1 fruit fly cellular context compared by ENCODE assay signal in the genomic region with DNA sequence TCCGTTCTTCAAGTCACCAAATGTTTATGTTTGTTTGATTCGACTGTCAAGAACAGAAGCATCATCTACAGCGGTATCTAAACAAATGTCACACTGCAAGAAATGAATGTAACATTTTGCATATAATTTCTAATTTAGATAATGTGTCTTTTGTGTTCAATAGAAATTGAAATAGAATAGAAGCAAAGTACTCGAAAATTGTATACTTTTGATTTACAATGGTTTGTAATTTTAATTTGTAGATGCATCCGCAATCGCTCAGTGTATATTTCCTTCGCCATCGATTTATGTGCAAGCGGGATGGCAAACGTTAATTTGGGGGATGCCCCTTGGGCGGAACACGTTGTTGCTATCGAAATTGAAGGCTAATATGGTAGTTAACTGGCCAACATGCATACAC.
TF ChIP-seq lines count a peak whose summit lies in the region.

No protein-coding gene starts in this region.

TF ChIP-seq in whole organism, embryonic, 481 proteins besides CTCF, POLR2A, EP300 and RAD21 (continued from another document and continues in another):
- TF ChIP-seq Kr (GFP tag; optimal IDR thresholded peaks at IDR 0.05; lab: Kevin White, UChicago) (no peak), HHEX (GFP tag; optimal IDR thresholded peaks at IDR 0.05; lab: Kevin White, UChicago) (peak; percentile 26), twi (tag; optimal IDR thresholded peaks at IDR 0.05; lab: Kevin White, UChicago) (peak; percentile 27), Sox100B (GFP tag; optimal IDR thresholded peaks at IDR 0.05; lab: Kevin White, UChicago) (peak; percentile 45), wdn (GFP tag; IDR thresholded peaks at IDR 0.05; lab: Robert Waterston, UW) (peak; percentile 36; the same call in 1 of the 2 replicates), tin (GFP tag; optimal IDR thresholded peaks at IDR 0.05; lab: Kevin White, UChicago) (peak; percentile 56), esg (GFP tag; conservative IDR thresholded peaks at IDR 0.05; lab: Robert Waterston, UW) (0 out of 2 replicates have a peak, but pooled peaks have one; percentile 12), her (GFP tag; optimal IDR thresholded peaks at IDR 0.05; lab: Kevin White, UChicago) (peak; percentile 35), Drgx (GFP tag; IDR thresholded peaks at IDR 0.05; lab: Robert Waterston, UW) (no peak), yki (optimal IDR thresholded peaks at IDR 0.05; lab: Kevin White, UChicago) (no peak), Deaf1 (tag; optimal IDR thresholded peaks at IDR 0.05; lab: Kevin White, UChicago) (peak; percentile 15), MBD-R2 (GFP tag; IDR thresholded peaks at IDR 0.05; lab: Robert Waterston, UW) (peak; percentile 32; the same call in 1 of the 2 replicates), so (GFP tag; IDR thresholded peaks at IDR 0.05; lab: Robert Waterston, UW) (peak; percentile 75; the same call in 1 of the 3 replicates), slp2 (GFP tag; optimal IDR thresholded peaks at IDR 0.05; lab: Kevin White, UChicago) (peak; percentile 61), B-H2 (GFP tag; optimal IDR thresholded peaks at IDR 0.05; lab: Kevin White, UChicago) (no peak), dpn (GFP tag; optimal IDR thresholded peaks at IDR 0.05; lab: Kevin White, UChicago) (peak; percentile 42 to 56), Opbp (GFP tag; IDR thresholded peaks at IDR 0.05; lab: Robert Waterston, UW; ENCODE audit: partially characterized antibody) (no peak), lmd (GFP tag; IDR thresholded peaks at IDR 0.05; lab: Robert Waterston, UW) (peak; percentile 42), CG33213 (GFP tag; optimal IDR thresholded peaks at IDR 0.05; lab: Kevin White, UChicago) (peak; percentile 52), onecut (GFP tag; IDR thresholded peaks at IDR 0.05; lab: Robert Waterston, UW) (peak; percentile 95), CoRest (tag; optimal IDR thresholded peaks at IDR 0.05; lab: Kevin White, UChicago) (peak; percentile 63), peb (GFP tag; IDR thresholded peaks at IDR 0.05; lab: Robert Waterston, UW) (no peak), nom (GFP tag; optimal IDR thresholded peaks at IDR 0.05; lab: Kevin White, UChicago) (no peak), CG10209 (GFP tag; optimal IDR thresholded peaks at IDR 0.05; lab: Kevin White, UChicago) (peak; percentile 42), lbe (GFP tag; optimal IDR thresholded peaks at IDR 0.05; lab: Kevin White, UChicago) (no peak), abd-A (tag; optimal IDR thresholded peaks at IDR 0.05; lab: Kevin White, UChicago) (no peak), bsh (GFP tag; optimal IDR thresholded peaks at IDR 0.05; lab: Kevin White, UChicago) (peak in 1 of 2 experiments; percentile 79), fd96Cb (tag; optimal IDR thresholded peaks at IDR 0.05; lab: Kevin White, UChicago) (peak; percentile 70), row (GFP tag; IDR thresholded peaks at IDR 0.05; lab: Robert Waterston, UW) (peak; percentile 74), CG17802 (tag; optimal IDR thresholded peaks at IDR 0.05; lab: Kevin White, UChicago) (peak; percentile 18), CG6689 (GFP tag; IDR thresholded peaks at IDR 0.05; lab: Robert Waterston, UW) (peak; percentile 64), CG16863 (GFP tag; optimal IDR thresholded peaks at IDR 0.05; lab: Kevin White, UChicago) (peak; percentile 45), nerfin-2 (GFP tag; IDR thresholded peaks at IDR 0.05; lab: Robert Waterston, UW; ENCODE audit: partially characterized antibody) (no peak), CG17385 (GFP tag; optimal IDR thresholded peaks at IDR 0.05; lab: Kevin White, UChicago) (peak; percentile 61), CG33557 (GFP tag; optimal IDR thresholded peaks at IDR 0.05; lab: Kevin White, UChicago) (peak; percentile 2), dmrt11E (tag; optimal IDR thresholded peaks at IDR 0.05; lab: Kevin White, UChicago) (peak; percentile 64), maf-S (GFP tag; optimal IDR thresholded peaks at IDR 0.05; lab: Kevin White, UChicago) (no peak), sima (GFP tag; optimal IDR thresholded peaks at IDR 0.05; lab: Kevin White, UChicago) (peak; percentile 13), Lhr (GFP tag; optimal IDR thresholded peaks at IDR 0.05; lab: Kevin White, UChicago) (no peak), hbn (GFP tag; IDR thresholded peaks at IDR 0.05; lab: Robert Waterston, UW; ENCODE audit: partially characterized antibody) (no peak), ttk (GFP tag; IDR thresholded peaks at IDR 0.05; lab: Robert Waterston, UW) (no peak), tgo (GFP tag; IDR thresholded peaks at IDR 0.05; lab: Robert Waterston, UW) (peak; percentile 68), tup (GFP tag; optimal IDR thresholded peaks at IDR 0.05; lab: Kevin White, UChicago) (no peak), CG12391 (tag; optimal IDR thresholded peaks at IDR 0.05; lab: Kevin White, UChicago) (peak; percentile 74), Hr3 (GFP tag; optimal IDR thresholded peaks at IDR 0.05; lab: Kevin White, UChicago) (peak; percentile 29), btn (GFP tag; optimal IDR thresholded peaks at IDR 0.05; lab: Kevin White, UChicago) (no peak), ci (GFP tag; IDR thresholded peaks at IDR 0.05; lab: Robert Waterston, UW) (peak; percentile 78), CG8290 (GFP tag; optimal IDR thresholded peaks at IDR 0.05; lab: Kevin White, UChicago) (peak; percentile 48), CG8290 (tag; optimal IDR thresholded peaks at IDR 0.05; lab: Kevin White, UChicago) (peak in 1 of 2 experiments; percentile 66), Dip3 (GFP tag; optimal IDR thresholded peaks at IDR 0.05; lab: Kevin White, UChicago) (no peak), Usf (GFP tag; optimal IDR thresholded peaks at IDR 0.05; lab: Kevin White, UChicago) (no peak), Ptx1 (GFP tag; IDR thresholded peaks at IDR 0.05; lab: Robert Waterston, UW) (peak; percentile 71), ham (GFP tag; IDR thresholded peaks at IDR 0.05; lab: Robert Waterston, UW) (no peak), dimm (GFP tag; IDR thresholded peaks at IDR 0.05; lab: Robert Waterston, UW) (0 out of 2 replicates have a peak, but pooled peaks have one; percentile 14), CG4820 (GFP tag; optimal IDR thresholded peaks at IDR 0.05; lab: Kevin White, UChicago) (peak; percentile 63), Asciz (GFP tag; optimal IDR thresholded peaks at IDR 0.05; lab: Kevin White, UChicago) (peak; percentile 12), Bteb2 (GFP tag; optimal IDR thresholded peaks at IDR 0.05; lab: Kevin White, UChicago) (peak; percentile 8), CG6254 (GFP tag; optimal IDR thresholded peaks at IDR 0.05; lab: Kevin White, UChicago) (peak; percentile 36), tna (GFP tag; IDR thresholded peaks at IDR 0.05; lab: Robert Waterston, UW; ENCODE audit: partially characterized antibody) (no peak), pb (GFP tag; optimal IDR thresholded peaks at IDR 0.05; lab: Kevin White, UChicago) (peak; percentile 8), HmgZ (tag; optimal IDR thresholded peaks at IDR 0.05; lab: Kevin White, UChicago) (peak; percentile 18), gem (tag; optimal IDR thresholded peaks at IDR 0.05; lab: Kevin White, UChicago) (peak; percentile 79), Ada2b (GFP tag; IDR thresholded peaks at IDR 0.05; lab: Robert Waterston, UW) (peak; percentile 80), CG7357 (GFP tag; IDR thresholded peaks at IDR 0.05; lab: Robert Waterston, UW) (0 out of 3 replicates have a peak, but pooled peaks have one; percentile 51), CG16815 (GFP tag; optimal IDR thresholded peaks at IDR 0.05; lab: Kevin White, UChicago) (peak; percentile 21), CG17912 (GFP tag; optimal IDR thresholded peaks at IDR 0.05; lab: Kevin White, UChicago) (peak; percentile 3), D19A (tag; optimal IDR thresholded peaks at IDR 0.05; lab: Kevin White, UChicago) (peak; percentile 54), Fer2 (tag; optimal IDR thresholded peaks at IDR 0.05; lab: Kevin White, UChicago) (no peak), zfh1 (GFP tag; IDR thresholded peaks at IDR 0.05; lab: Robert Waterston, UW) (peak; percentile 65; the same call in 2 of the 3 replicates), gcm (GFP tag; optimal IDR thresholded peaks at IDR 0.05; lab: Kevin White, UChicago) (peak; percentile 52), CG42726 (GFP tag; IDR thresholded peaks at IDR 0.05; lab: Robert Waterston, UW; ENCODE audit: partially characterized antibody) (no peak), CG17568 (GFP tag; optimal IDR thresholded peaks at IDR 0.05; lab: Kevin White, UChicago) (no peak), Ssrp (tag; optimal IDR thresholded peaks at IDR 0.05; lab: Kevin White, UChicago) (peak; percentile 54), CG9932 (GFP tag; IDR thresholded peaks at IDR 0.05; lab: Robert Waterston, UW) (peak; percentile 40), CG16813 (GFP tag; IDR thresholded peaks at IDR 0.05; lab: Robert Waterston, UW; ENCODE audit: partially characterized antibody) (no peak), CG9437 (GFP tag; optimal IDR thresholded peaks at IDR 0.05; lab: Kevin White, UChicago) (peak; percentile 43), Pdp1 (GFP tag; optimal IDR thresholded peaks at IDR 0.05; lab: Kevin White, UChicago) (peak; percentile 61), E2f1 (GFP tag; IDR thresholded peaks at IDR 0.05; lab: Robert Waterston, UW) (peak; percentile 65), cas (GFP tag; IDR thresholded peaks at IDR 0.05; lab: Robert Waterston, UW) (no peak), gsb (GFP tag; IDR thresholded peaks at IDR 0.05; lab: Robert Waterston, UW) (no peak), Hsf (GFP tag; optimal IDR thresholded peaks at IDR 0.05; lab: Kevin White, UChicago) (peak; percentile 56), CG8924 (tag; optimal IDR thresholded peaks at IDR 0.05; lab: Kevin White, UChicago) (peak; percentile 57), ewg (GFP tag; optimal IDR thresholded peaks at IDR 0.05; lab: Kevin White, UChicago) (peak; percentile 34), CG12155 (GFP tag; optimal IDR thresholded peaks at IDR 0.05; lab: Kevin White, UChicago) (peak; percentile 10), Taf1 (GFP tag; IDR thresholded peaks at IDR 0.05; lab: Robert Waterston, UW) (no peak), CG6654 (GFP tag; optimal IDR thresholded peaks at IDR 0.05; lab: Kevin White, UChicago) (peak; percentile 27), CG4404 (GFP tag; IDR thresholded peaks at IDR 0.05; lab: Robert Waterston, UW) (peak; percentile 26; the same call in 1 of the 2 replicates), CG10462 (GFP tag; optimal IDR thresholded peaks at IDR 0.05; lab: Kevin White, UChicago) (peak; percentile 28), CG1024 (GFP tag; IDR thresholded peaks at IDR 0.05; lab: Robert Waterston, UW) (peak; percentile 56; the same call in 1 of the 2 replicates), Jarid2 (GFP tag; optimal IDR thresholded peaks at IDR 0.05; lab: Kevin White, UChicago) (no peak), Xrp1 (GFP tag; IDR thresholded peaks at IDR 0.05; lab: Robert Waterston, UW) (peak; percentile 77; the same call in 1 of the 2 replicates), CG4424 (GFP tag; optimal IDR thresholded peaks at IDR 0.05; lab: Kevin White, UChicago) (peak; percentile 58), Nf-YB (GFP tag; optimal IDR thresholded peaks at IDR 0.05; lab: Kevin White, UChicago) (peak; percentile 32), ase (GFP tag; IDR thresholded peaks at IDR 0.05; lab: Robert Waterston, UW) (0 out of 3 replicates have a peak, but pooled peaks have one; percentile 38), ems (GFP tag; optimal IDR thresholded peaks at IDR 0.05; lab: Kevin White, UChicago) (peak; percentile 23), CG18476 (GFP tag; optimal IDR thresholded peaks at IDR 0.05; lab: Kevin White, UChicago) (peak; percentile 30), PHDP (tag; optimal IDR thresholded peaks at IDR 0.05; lab: Kevin White, UChicago) (peak; percentile 68), CG1602 (GFP tag; optimal IDR thresholded peaks at IDR 0.05; lab: Kevin White, UChicago) (peak; percentile 27), br (optimal IDR thresholded peaks at IDR 0.05; lab: Kevin White, UChicago) (no peak), CG31441 (GFP tag; IDR thresholded peaks at IDR 0.05; lab: Robert Waterston, UW) (peak; percentile 75), CG13424 (tag; optimal IDR thresholded peaks at IDR 0.05; lab: Kevin White, UChicago) (peak; percentile 68), caup (GFP tag; optimal IDR thresholded peaks at IDR 0.05; lab: Kevin White, UChicago; ENCODE audit: severe bottlenecking) (peak; percentile 15), CG3838 (GFP tag; optimal IDR thresholded peaks at IDR 0.05; lab: Kevin White, UChicago) (no peak), sens (GFP tag; lab: Kevin White, UChicago) (peak; percentile 89), CG11723 (GFP tag; optimal IDR thresholded peaks at IDR 0.05; lab: Kevin White, UChicago) (peak; percentile 17), ATbp (GFP tag; optimal IDR thresholded peaks at IDR 0.05; lab: Kevin White, UChicago) (peak; percentile 57), TFAM (GFP tag; optimal IDR thresholded peaks at IDR 0.05; lab: Kevin White, UChicago) (no peak), CG12942 (GFP tag; optimal IDR thresholded peaks at IDR 0.05; lab: Kevin White, UChicago) (peak; percentile 17), Sox102F (GFP tag; optimal IDR thresholded peaks at IDR 0.05; lab: Kevin White, UChicago) (peak; percentile 74), CG10274 (GFP tag; optimal IDR thresholded peaks at IDR 0.05; lab: Kevin White, UChicago) (no peak), slbo (GFP tag; IDR thresholded peaks at IDR 0.05; lab: Robert Waterston, UW) (peak; percentile 71), CG6765 (GFP tag; optimal IDR thresholded peaks at IDR 0.05; lab: Kevin White, UChicago) (peak; percentile 45), vvl (GFP tag; IDR thresholded peaks at IDR 0.05; lab: Robert Waterston, UW) (peak; percentile 82), dati (GFP tag; IDR thresholded peaks at IDR 0.05; lab: Robert Waterston, UW) (no peak), CG11398 (GFP tag; optimal IDR thresholded peaks at IDR 0.05; lab: Kevin White, UChicago) (peak; percentile 20), Xbp1 (GFP tag; optimal IDR thresholded peaks at IDR 0.05; lab: Kevin White, UChicago) (peak; percentile 67), Awh (GFP tag; IDR thresholded peaks at IDR 0.05; lab: Robert Waterston, UW) (peak; percentile 58), CG11504 (tag; optimal IDR thresholded peaks at IDR 0.05; lab: Kevin White, UChicago) (peak; percentile 85), CG6683 (GFP tag; optimal IDR thresholded peaks at IDR 0.05; lab: Kevin White, UChicago) (peak; percentile 16), ato (GFP tag; IDR thresholded peaks at IDR 0.05; lab: Robert Waterston, UW; ENCODE audit: partially characterized antibody) (no peak), CG8944 (GFP tag; optimal IDR thresholded peaks at IDR 0.05; lab: Kevin White, UChicago) (no peak), Antp (GFP tag; optimal IDR thresholded peaks at IDR 0.05; lab: Kevin White, UChicago) (peak; percentile 68), al (GFP tag; IDR thresholded peaks at IDR 0.05; lab: Robert Waterston, UW) (no peak), CG9609 (GFP tag; optimal IDR thresholded peaks at IDR 0.05; lab: Kevin White, UChicago) (peak; percentile 16), CG7987 (GFP tag; optimal IDR thresholded peaks at IDR 0.05; lab: Kevin White, UChicago) (peak; percentile 8), Doc2 (GFP tag; IDR thresholded peaks at IDR 0.05; lab: Robert Waterston, UW) (no peak)
